Worm (Caenorhabditis elegans): ENCODE data around the gene T04C12.11.
A peak's percentile ranks its signal among the peaks of the same experiment; 100 is the strongest.

T04C12.11 gene

ce11 chrV:11043767-11044166, 16.3 kb downstream of the T04C12.11 start, which contains the start of gene C45B11.6:
TSS of gene C45B11.6 (plus strand) at chrV:11044067.
- TF ChIP-seq egl-27 (tag; optimal IDR thresholded peaks at IDR 0.05) (no peak), Y105C5A.15 (GFP tag; IDR thresholded peaks at IDR 0.05) (no peak), lin-29 (GFP tag; IDR thresholded peaks at IDR 0.05) (no peak), ztf-7 (tag; optimal IDR thresholded peaks at IDR 0.05) (no peak), zip-11 (GFP tag; IDR thresholded peaks at IDR 0.05) (no peak), ZK546.5 (tag; optimal IDR thresholded peaks at IDR 0.05) (no peak), Y5F2A.4 (GFP tag; optimal IDR thresholded peaks at IDR 0.05) (no peak), saeg-2 (GFP tag; IDR thresholded peaks at IDR 0.05) (no peak), mxl-2 (GFP tag; conservative IDR thresholded peaks at IDR 0.05) (no peak), F26F4.8 (GFP tag; conservative IDR thresholded peaks at IDR 0.05) (no peak), zfp-3 (GFP tag; conservative IDR thresholded peaks at IDR 0.05) (no peak)

- peak; percentile 86 for TF ChIP-seq zip-2 (tag; optimal IDR thresholded peaks at IDR 0.05)
- TF ChIP-seq daf-8 (GFP tag; IDR thresholded peaks at IDR 0.05) = no peak
- TF ChIP-seq daf-16 (GFP tag; optimal IDR thresholded peaks at IDR 0.05) = no peak
- TF ChIP-seq daf-16 (tag; optimal IDR thresholded peaks at IDR 0.05) = peak; percentile 1
Measured at ce11 chrV:11042538-11042937, 17.6 kb downstream of the T04C12.11 start, which contains the start of gene C45B11.2. TSS of gene C45B11.2 (plus strand) at chrV:11042710.

ce11 chrV:11041499-11041898, 18.6 kb downstream of the T04C12.11 start, which contains the start of gene C45B11.5:
TSS of gene C45B11.5 (plus strand) at chrV:11041799.
- TF ChIP-seq aly-2 (tag; optimal IDR thresholded peaks at IDR 0.05) (no peak), ama-1 (optimal IDR thresholded peaks at IDR 0.05) (no peak), mdl-1 (tag; optimal IDR thresholded peaks at IDR 0.05) (no peak)

- TF ChIP-seq lir-3 (tag; optimal IDR thresholded peaks at IDR 0.05) = no peak
- no peak for TF ChIP-seq daf-19 (GFP tag; conservative IDR thresholded peaks at IDR 0.05)
- no peak for TF ChIP-seq nhr-28 (tag; optimal IDR thresholded peaks at IDR 0.05)
- no peak for TF ChIP-seq F49E8.2 (tag; optimal IDR thresholded peaks at IDR 0.05; ENCODE audit: borderline replicate concordance)
- TF ChIP-seq Y5F2A.4 (GFP tag; optimal IDR thresholded peaks at IDR 0.05) = no peak
- TF ChIP-seq nhr-10 (tag; optimal IDR thresholded peaks at IDR 0.05) = no peak
- TF ChIP-seq lin-29 (GFP tag; IDR thresholded peaks at IDR 0.05) = no peak
- no peak for TF ChIP-seq mxl-2 (GFP tag; conservative IDR thresholded peaks at IDR 0.05)
- no peak for TF ChIP-seq lin-39 (tag; optimal IDR thresholded peaks at IDR 0.05)
- TF ChIP-seq ztf-7 (tag; optimal IDR thresholded peaks at IDR 0.05) = no peak
- TF ChIP-seq fkh-10 (GFP tag; optimal IDR thresholded peaks at IDR 0.05) = no peak
Measured at ce11 chrV:11040473-11040872, 19.6 kb downstream of the T04C12.11 start, which contains the start of gene C45B11.8. TSS of gene C45B11.8 (plus strand) at chrV:11040773.

- TF ChIP-seq nhr-76 (tag; optimal IDR thresholded peaks at IDR 0.05) (no peak), nhr-10 (tag; optimal IDR thresholded peaks at IDR 0.05) (no peak), nhr-41 (GFP tag; IDR thresholded peaks at IDR 0.05) (no peak), F44E2.7 (GFP tag; IDR thresholded peaks at IDR 0.05) (no peak), php-3 (GFP tag; IDR thresholded peaks at IDR 0.05) (no peak), ces-1 (GFP tag; optimal IDR thresholded peaks at IDR 0.05) (no peak), hlh-30 (tag; optimal IDR thresholded peaks at IDR 0.05; ENCODE audit: insufficient read depth) (no peak)
Measured at ce11 chrV:11040020-11040419, 20.1 kb downstream of the T04C12.11 start, which contains the start of gene C45B11.9. TSS of gene C45B11.9 (plus strand) at chrV:11040320.

ce11 chrV:11039379-11039954, 20.6 kb downstream of the T04C12.11 start, which contains the start of gene pak-2:
TSS of gene pak-2 (minus strand) at chrV:11039429.
- TF ChIP-seq vab-7 (GFP tag; IDR thresholded peaks at IDR 0.05) (peak; percentile 67), nhr-111 (GFP tag; optimal IDR thresholded peaks at IDR 0.05) (no peak), ama-1 (optimal IDR thresholded peaks at IDR 0.05) (no peak), rbr-2 (tag; optimal IDR thresholded peaks at IDR 0.05) (peak; percentile 68), nhr-237 (tag; optimal IDR thresholded peaks at IDR 0.05) (no peak), ces-1 (GFP tag; optimal IDR thresholded peaks at IDR 0.05) (no peak), attf-4 (tag; optimal IDR thresholded peaks at IDR 0.05) (no peak), hlh-30 (tag; optimal IDR thresholded peaks at IDR 0.05; ENCODE audit: insufficient read depth) (peak; percentile 57), nhr-48 (tag; optimal IDR thresholded peaks at IDR 0.05) (no peak), Y48G9A.11 (GFP tag; IDR thresholded peaks at IDR 0.05) (0 out of 2 replicates have a peak, but pooled peaks have one; percentile 45), pqm-1 (tag; optimal IDR thresholded peaks at IDR 0.05) (peak; percentile 0), tag-97 (GFP tag; IDR thresholded peaks at IDR 0.05) (no peak), arid-1 (GFP tag; conservative IDR thresholded peaks at IDR 0.05) (no peak), egl-43 (GFP tag; IDR thresholded peaks at IDR 0.05) (no peak), lin-1 (GFP tag; IDR thresholded peaks at IDR 0.05) (no peak)

All from whole organism, L4 larva.